Worm (Caenorhabditis elegans): ENCODE results near the gene ecps-2.

Gene ecps-2

ce11 chrIII:10464455-10464854 is 21.6 kb downstream of the ecps-2 start:
- TF ChIP-seq skn-1 (tag; optimal IDR thresholded peaks at IDR 0.05) = no peak

- TF ChIP-seq daf-12 (tag; optimal IDR thresholded peaks at IDR 0.05) (no peak), nfya-1 (tag; optimal IDR thresholded peaks at IDR 0.05; ENCODE audit: insufficient read depth) (no peak), zag-1 (tag; optimal IDR thresholded peaks at IDR 0.05) (no peak)
Observed at ce11 chrIII:10469574-10470055, 26.7 kb downstream of the ecps-2 start, which contains the start of gene D2045.5. D2045.5 (minus strand) TSS chrIII:10469624.

ce11 chrIII:10470927-10471326 is 28.0 kb downstream of the ecps-2 start, which contains the start of gene cul-1:
cul-1 (plus strand) TSS chrIII:10471237.
- peak; percentile 94 for TF ChIP-seq skn-1 (tag; optimal IDR thresholded peaks at IDR 0.05)
- TF ChIP-seq egl-5 (tag; optimal IDR thresholded peaks at IDR 0.05) = peak; percentile 80
- TF ChIP-seq tbx-2 (tag; optimal IDR thresholded peaks at IDR 0.05) = no peak
- no peak for TF ChIP-seq elt-2 (tag; optimal IDR thresholded peaks at IDR 0.05)
- no peak for TF ChIP-seq egl-27 (tag; optimal IDR thresholded peaks at IDR 0.05)
- peak; percentile 23 for TF ChIP-seq lin-15B (tag; optimal IDR thresholded peaks at IDR 0.05)
- TF ChIP-seq nfya-1 (tag; optimal IDR thresholded peaks at IDR 0.05; ENCODE audit: insufficient read depth) = peak; percentile 25
- TF ChIP-seq R02D3.7 (tag; optimal IDR thresholded peaks at IDR 0.05) = no peak
- no peak for TF ChIP-seq mml-1 (tag; optimal IDR thresholded peaks at IDR 0.05)
- TF ChIP-seq pha-4 (tag; optimal IDR thresholded peaks at IDR 0.05) = peak; percentile 1
- no peak for TF ChIP-seq elt-3 (tag; optimal IDR thresholded peaks at IDR 0.05)

ce11 chrIII:10474945-10475344 is 32.1 kb downstream of the ecps-2 start, which contains the start of gene D2045.9:
D2045.9 (plus strand) TSS chrIII:10475245.
- TF ChIP-seq pha-4 (tag; optimal IDR thresholded peaks at IDR 0.05) (no peak), unc-62 (GFP tag; optimal IDR thresholded peaks at IDR 0.05) (no peak), fkh-2 (tag; optimal IDR thresholded peaks at IDR 0.05) (no peak), lin-15B (tag; optimal IDR thresholded peaks at IDR 0.05) (no peak), tbx-2 (tag; optimal IDR thresholded peaks at IDR 0.05) (no peak), ZK546.5 (tag; optimal IDR thresholded peaks at IDR 0.05) (no peak), nhr-43 (tag; optimal IDR thresholded peaks at IDR 0.05; ENCODE audit: poor library complexity, severe bottlenecking) (no peak), fos-1 (tag; optimal IDR thresholded peaks at IDR 0.05) (no peak), nfya-1 (tag; optimal IDR thresholded peaks at IDR 0.05; ENCODE audit: insufficient read depth) (no peak), ceh-9 (tag; optimal IDR thresholded peaks at IDR 0.05) (no peak), ceh-16 (tag; optimal IDR thresholded peaks at IDR 0.05) (no peak)

- TF ChIP-seq skn-1 (tag; optimal IDR thresholded peaks at IDR 0.05) (no peak), nhr-23 (tag; optimal IDR thresholded peaks at IDR 0.05) (no peak), pha-4 (tag; optimal IDR thresholded peaks at IDR 0.05) (no peak), fkh-2 (tag; optimal IDR thresholded peaks at IDR 0.05) (no peak), lsy-12 (tag; optimal IDR thresholded peaks at IDR 0.05) (no peak), elt-3 (tag; optimal IDR thresholded peaks at IDR 0.05) (no peak)
Observed at ce11 chrIII:10479180-10479579, 36.3 kb downstream of the ecps-2 start, which contains the start of gene D2045.7. D2045.7 (plus strand) TSS chrIII:10479480.

ce11 chrIII:10481497-10481896 is 38.6 kb downstream of the ecps-2 start:
- no peak for TF ChIP-seq nhr-76 (tag; optimal IDR thresholded peaks at IDR 0.05)
- TF ChIP-seq ceh-28 (tag; optimal IDR thresholded peaks at IDR 0.05) = no peak
- TF ChIP-seq pqm-1 (tag; optimal IDR thresholded peaks at IDR 0.05) = peak; percentile 8
- TF ChIP-seq daf-12 (tag; optimal IDR thresholded peaks at IDR 0.05) = no peak
- TF ChIP-seq unc-62 (GFP tag; optimal IDR thresholded peaks at IDR 0.05) = no peak
- no peak for TF ChIP-seq nhr-11 (tag; optimal IDR thresholded peaks at IDR 0.05)
- TF ChIP-seq aly-2 (tag; optimal IDR thresholded peaks at IDR 0.05) = no peak
- TF ChIP-seq mml-1 (tag; optimal IDR thresholded peaks at IDR 0.05) = no peak
- TF ChIP-seq nhr-237 (tag; optimal IDR thresholded peaks at IDR 0.05) = no peak
- no peak for TF ChIP-seq fos-1 (tag; optimal IDR thresholded peaks at IDR 0.05)
- no peak for TF ChIP-seq lsy-12 (tag; optimal IDR thresholded peaks at IDR 0.05)
- no peak for TF ChIP-seq ztf-11 (tag; optimal IDR thresholded peaks at IDR 0.05)
- no peak for TF ChIP-seq zag-1 (tag; optimal IDR thresholded peaks at IDR 0.05)
- TF ChIP-seq elt-2 (tag; optimal IDR thresholded peaks at IDR 0.05) = peak; percentile 61
- TF ChIP-seq nhr-28 (tag; optimal IDR thresholded peaks at IDR 0.05) = no peak
- peak; percentile 30 for TF ChIP-seq pha-4 (tag; optimal IDR thresholded peaks at IDR 0.05)
